Worm (Caenorhabditis elegans): Measurements from ENCODE around the gene pot-1.

- TF ChIP-seq cnd-1 (tag; optimal IDR thresholded peaks at IDR 0.05) (no peak), snpc-4 (tag; optimal IDR thresholded peaks at IDR 0.05) (no peak), ceh-83 (GFP tag; optimal IDR thresholded peaks at IDR 0.05) (no peak), unc-120 (tag; optimal IDR thresholded peaks at IDR 0.05; ENCODE audit: poor library complexity, severe bottlenecking) (no peak), nhr-237 (tag; optimal IDR thresholded peaks at IDR 0.05) (no peak), tbx-8 (GFP tag; optimal IDR thresholded peaks at IDR 0.05) (no peak), ces-1 (GFP tag; optimal IDR thresholded peaks at IDR 0.05) (no peak), unc-62 (GFP tag; optimal IDR thresholded peaks at IDR 0.05) (no peak), ztf-11 (tag; optimal IDR thresholded peaks at IDR 0.05) (no peak), nhr-76 (tag; optimal IDR thresholded peaks at IDR 0.05) (no peak), lsy-2 (tag; optimal IDR thresholded peaks at IDR 0.05) (no peak), ceh-43 (GFP tag; optimal IDR thresholded peaks at IDR 0.05) (no peak), M03D4.4 (tag; optimal IDR thresholded peaks at IDR 0.05) (no peak)
Measured at ce11 chrIII:7096481-7096880, 37.0 kb downstream of the pot-1 start.

Data from whole organism, mixed stage, embryonic.